Worm (Caenorhabditis elegans): ENCODE data around the gene sdc-3.

sdc-3 gene

ce11 chrV:15012542-15013301 is 35.3 kb downstream of the sdc-3 start:
- TF ChIP-seq unc-55 (GFP tag; optimal IDR thresholded peaks at IDR 0.05) = peak; percentile 8
- peak; percentile 50 for TF ChIP-seq nhr-129 (tag; optimal IDR thresholded peaks at IDR 0.05)
- TF ChIP-seq fos-1 (tag; optimal IDR thresholded peaks at IDR 0.05) = no peak
- peak; percentile 8 for TF ChIP-seq ama-1 (optimal IDR thresholded peaks at IDR 0.05)
- TF ChIP-seq F13H6.1 (tag; optimal IDR thresholded peaks at IDR 0.05) = peak; percentile 24
- TF ChIP-seq sma-9 (GFP tag; optimal IDR thresholded peaks at IDR 0.05) = peak; percentile 27
- no peak for TF ChIP-seq sma-9 (tag; optimal IDR thresholded peaks at IDR 0.05)
- TF ChIP-seq crh-2 (tag; optimal IDR thresholded peaks at IDR 0.05) = no peak
- TF ChIP-seq blmp-1 (tag; optimal IDR thresholded peaks at IDR 0.05; ENCODE audit: insufficient read depth) = peak; percentile 6
- TF ChIP-seq lin-11 (tag; optimal IDR thresholded peaks at IDR 0.05) = peak; percentile 7
- peak; percentile 18 for TF ChIP-seq nhr-25 (tag; optimal IDR thresholded peaks at IDR 0.05)

- TF ChIP-seq elt-1 (tag; optimal IDR thresholded peaks at IDR 0.05) (no peak), gmeb-1 (tag; optimal IDR thresholded peaks at IDR 0.05) (no peak), mdl-1 (tag; optimal IDR thresholded peaks at IDR 0.05) (no peak), sma-3 (GFP tag; optimal IDR thresholded peaks at IDR 0.05) (no peak), dmd-4 (tag; optimal IDR thresholded peaks at IDR 0.05) (no peak), elt-3 (tag; optimal IDR thresholded peaks at IDR 0.05) (no peak), F13H6.1 (tag; optimal IDR thresholded peaks at IDR 0.05) (no peak), ama-1 (optimal IDR thresholded peaks at IDR 0.05) (no peak)
Measured at ce11 chrV:15011560-15011959, 36.4 kb downstream of the sdc-3 start, which contains the start of gene nmr-2. TSS of gene nmr-2 (minus strand) at chrV:15011660.

DNA sequence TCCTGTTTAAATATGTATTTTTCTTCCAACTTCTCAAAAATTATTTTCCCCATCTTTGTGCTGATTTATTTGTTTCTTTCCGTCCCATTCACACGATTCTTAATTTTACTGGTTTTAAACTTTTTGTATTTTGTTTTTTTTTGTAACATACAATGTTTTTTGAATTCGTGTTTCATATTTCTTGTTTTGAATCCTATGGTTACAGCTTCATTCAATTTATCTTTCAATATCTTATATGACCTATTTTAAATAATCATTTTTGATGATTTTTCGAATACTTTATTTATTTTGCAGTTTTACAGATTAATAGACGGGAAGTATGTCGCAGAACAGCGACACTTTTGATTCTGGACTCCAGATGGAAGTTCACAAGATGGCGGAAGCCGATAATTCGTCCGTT is 43.2 kb downstream of the sdc-3 start, which contains the start of gene hrde-2:
hrde-2 (plus strand) TSS at position 301 of the 400 bp plus-strand sequence.
- TF ChIP-seq ZK546.5 (tag; optimal IDR thresholded peaks at IDR 0.05) (no peak), ztf-11 (tag; optimal IDR thresholded peaks at IDR 0.05) (no peak), sem-4 (tag; optimal IDR thresholded peaks at IDR 0.05) (no peak)

DNA sequence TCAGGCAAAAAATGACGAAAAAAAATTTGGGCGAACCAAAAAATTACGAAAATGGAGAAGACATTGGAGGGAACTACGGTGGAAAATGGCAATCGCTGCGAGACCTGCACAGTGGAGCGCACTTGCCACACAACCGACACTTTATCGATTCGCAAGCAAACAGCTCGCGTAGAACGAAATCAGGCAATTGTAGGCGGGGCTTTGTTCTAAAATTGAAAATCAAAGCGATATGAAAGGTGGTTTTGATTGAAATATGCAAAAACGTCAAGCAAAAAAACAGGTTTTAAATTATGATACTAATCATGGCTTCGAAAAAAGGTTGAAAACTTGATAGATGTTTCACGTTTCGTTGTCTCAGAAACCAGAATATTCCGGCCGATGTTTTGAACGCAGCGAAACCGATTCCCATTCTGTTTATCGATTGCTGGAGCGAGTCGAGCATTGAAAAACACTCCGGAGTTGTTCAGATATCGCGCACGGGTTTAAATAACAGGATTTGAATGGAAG is 45.8 kb downstream of the sdc-3 start, which contains the start of the genes fib-1 and mut-15:
fib-1 (minus strand) TSS at position 40 of the 507 bp plus-strand sequence.
mut-15 (plus strand) TSS at position 360 of the 507 bp plus-strand sequence.
- TF ChIP-seq gmeb-1 (tag; optimal IDR thresholded peaks at IDR 0.05) (peak; percentile 89), peb-1 (tag; optimal IDR thresholded peaks at IDR 0.05) (no peak), F13H6.1 (tag; optimal IDR thresholded peaks at IDR 0.05) (peak; percentile 92), fos-1 (tag; optimal IDR thresholded peaks at IDR 0.05) (peak; percentile 69), unc-62 (GFP tag; optimal IDR thresholded peaks at IDR 0.05) (no peak), nhr-12 (tag; optimal IDR thresholded peaks at IDR 0.05) (no peak), sma-9 (GFP tag; optimal IDR thresholded peaks at IDR 0.05) (peak; percentile 93), sma-9 (tag; optimal IDR thresholded peaks at IDR 0.05) (no peak), nhr-25 (tag; optimal IDR thresholded peaks at IDR 0.05) (peak; percentile 91), zag-1 (tag; optimal IDR thresholded peaks at IDR 0.05) (peak; percentile 83), lin-39 (tag; optimal IDR thresholded peaks at IDR 0.05) (no peak), nhr-6 (tag; optimal IDR thresholded peaks at IDR 0.05) (no peak), nhr-11 (tag; optimal IDR thresholded peaks at IDR 0.05) (peak; percentile 26), nhr-77 (tag; optimal IDR thresholded peaks at IDR 0.05) (peak; percentile 21), ZK546.5 (tag; optimal IDR thresholded peaks at IDR 0.05) (peak; percentile 45), ceh-16 (tag; optimal IDR thresholded peaks at IDR 0.05) (peak; percentile 38), alr-1 (tag; optimal IDR thresholded peaks at IDR 0.05) (no peak), unc-55 (GFP tag; optimal IDR thresholded peaks at IDR 0.05) (peak; percentile 93), mbf-1 (tag; optimal IDR thresholded peaks at IDR 0.05) (no peak), lin-13 (GFP tag; optimal IDR thresholded peaks at IDR 0.05) (peak; percentile 89), mdl-1 (tag; optimal IDR thresholded peaks at IDR 0.05) (peak in 1 of 2 experiments; percentile 33), ztf-4 (tag; optimal IDR thresholded peaks at IDR 0.05) (peak; percentile 70), nhr-21 (tag; optimal IDR thresholded peaks at IDR 0.05) (peak; percentile 84), dmd-4 (tag; optimal IDR thresholded peaks at IDR 0.05) (no peak), mab-5 (tag; optimal IDR thresholded peaks at IDR 0.05) (peak; percentile 90), elt-1 (tag; optimal IDR thresholded peaks at IDR 0.05) (no peak), nhr-23 (tag; optimal IDR thresholded peaks at IDR 0.05) (no peak), R02D3.7 (tag; optimal IDR thresholded peaks at IDR 0.05) (peak; percentile 68), ztf-1 (GFP tag; conservative IDR thresholded peaks at IDR 0.05) (no peak), lsy-2 (tag; optimal IDR thresholded peaks at IDR 0.05) (peak; percentile 91 to 98), snpc-4 (tag; optimal IDR thresholded peaks at IDR 0.05) (peak; percentile 83), ztf-11 (tag; optimal IDR thresholded peaks at IDR 0.05) (no peak), lin-11 (tag; optimal IDR thresholded peaks at IDR 0.05) (peak; percentile 86), unc-39 (tag; optimal IDR thresholded peaks at IDR 0.05) (no peak), nhr-237 (tag; optimal IDR thresholded peaks at IDR 0.05) (no peak), sma-3 (GFP tag; optimal IDR thresholded peaks at IDR 0.05) (peak; percentile 95), nhr-129 (tag; optimal IDR thresholded peaks at IDR 0.05) (peak; percentile 96), egl-27 (tag; optimal IDR thresholded peaks at IDR 0.05) (peak; percentile 77), ceh-82 (tag; optimal IDR thresholded peaks at IDR 0.05) (peak; percentile 15), blmp-1 (tag; optimal IDR thresholded peaks at IDR 0.05; ENCODE audit: insufficient read depth) (peak; percentile 39)
